Worm (Caenorhabditis elegans): ENCODE measurements around the gene set-24.

ce11 chrII:12071243-12071642, 59.5 kb downstream of the set-24 start:
- TF ChIP-seq aly-2 (tag; optimal IDR thresholded peaks at IDR 0.05) (no peak), fos-1 (tag; optimal IDR thresholded peaks at IDR 0.05) (no peak), unc-39 (tag; optimal IDR thresholded peaks at IDR 0.05) (no peak), ZK546.5 (tag; optimal IDR thresholded peaks at IDR 0.05) (no peak), zag-1 (tag; optimal IDR thresholded peaks at IDR 0.05) (no peak), nhr-11 (tag; optimal IDR thresholded peaks at IDR 0.05) (no peak), daf-12 (tag; optimal IDR thresholded peaks at IDR 0.05) (no peak), nhr-76 (tag; optimal IDR thresholded peaks at IDR 0.05) (no peak), egl-5 (tag; optimal IDR thresholded peaks at IDR 0.05) (no peak), ama-1 (optimal IDR thresholded peaks at IDR 0.05) (no peak), egl-27 (tag; optimal IDR thresholded peaks at IDR 0.05) (no peak), nhr-237 (tag; optimal IDR thresholded peaks at IDR 0.05) (no peak), lin-15B (tag; optimal IDR thresholded peaks at IDR 0.05) (no peak)

Measured in whole organism, L3 larva.